Fruit fly (Drosophila melanogaster) whole organism, embryonic: ENCODE measurements around the gene Chchd3.

ENCODE experiments used
- CG10274 ChIP-seq: fragments of 200-800 bp; sonication (Bioruptor generic); optimal IDR thresholded peaks from 3 replicates; lab custom pipeline; 2017; ENCODE audit warnings: missing biosample characterization, mild to moderate bottlenecking, missing genetic modification characterization
- CG10321 ChIP-seq: fragments of 200-800 bp; sonication (Bioruptor generic); IDR thresholded peaks from 2 replicates; pipeline ENCODE4 v1.3.6; 2022; ENCODE audit warnings: missing biosample characterization, missing genetic modification characterization
- CG11247 ChIP-seq: fragments of 200-800 bp; sonication (Bioruptor generic); IDR thresholded peaks from 2 replicates; pipeline ENCODE4 v1.3.6; 2022; ENCODE audit warnings: missing biosample characterization, missing genetic modification characterization
- CG11398 ChIP-seq: fragments of 200-800 bp; sonication (Bioruptor generic); optimal IDR thresholded peaks from 2 replicates; lab custom pipeline; 2016; ENCODE audit warnings: missing biosample characterization, missing genetic modification characterization
- CG12391 ChIP-seq: fragments of 200-800 bp; sonication (Bioruptor generic); optimal IDR thresholded peaks from 3 replicates; lab custom pipeline; 2018; ENCODE audit warnings: missing biosample characterization, mild to moderate bottlenecking, missing genetic modification characterization, moderate library complexity
- CG14667 ChIP-seq: fragments of 200-800 bp; sonication (Bioruptor generic); IDR thresholded peaks from 2 replicates; pipeline ENCODE4 v1.3.6; 2022; ENCODE audit warnings: missing biosample characterization, missing genetic modification characterization
- CG15696 ChIP-seq: fragments of 200-800 bp; sonication (Bioruptor generic); optimal IDR thresholded peaks from 2 replicates; lab custom pipeline; 2019; ENCODE audit warnings: missing biosample characterization, mild to moderate bottlenecking, missing genetic modification characterization, moderate library complexity
- CG16779 ChIP-seq: fragments of 200-800 bp; sonication (Bioruptor generic); IDR thresholded peaks from 2 replicates; pipeline ENCODE4 v1.3.6; 2022; ENCODE audit warnings: missing biosample characterization, missing genetic modification characterization
- CG2678 ChIP-seq: fragments of 200-800 bp; sonication (Bioruptor generic); optimal IDR thresholded peaks from 3 replicates; lab custom pipeline; 2019; ENCODE audit warnings: missing biosample characterization, mild to moderate bottlenecking, missing genetic modification characterization, moderate library complexity
- CG30431 ChIP-seq: fragments of 200-800 bp; sonication (Bioruptor generic); optimal IDR thresholded peaks from 2 replicates; lab custom pipeline; 2017; ENCODE audit warnings: missing biosample characterization, missing genetic modification characterization
- CG31388 ChIP-seq: fragments of 200-800 bp; sonication (Bioruptor generic); optimal IDR thresholded peaks from 2 replicates; lab custom pipeline; 2016; ENCODE audit warnings: missing biosample characterization, missing genetic modification characterization
- CG3163 ChIP-seq: fragments of 200-800 bp; sonication (Bioruptor generic); optimal IDR thresholded peaks from 3 replicates; lab custom pipeline; 2016; ENCODE audit warnings: missing biosample characterization, missing genetic modification characterization
- CG3407 ChIP-seq: fragments of 200-800 bp; sonication (Bioruptor generic); optimal IDR thresholded peaks from 2 replicates; lab custom pipeline; 2018; ENCODE audit warnings: missing biosample characterization, mild to moderate bottlenecking, missing genetic modification characterization
- CG34224 ChIP-seq: fragments of 200-800 bp; sonication (Bioruptor generic); IDR thresholded peaks from 3 replicates; pipeline ENCODE4 v1.3.6; 2022; ENCODE audit warnings: missing biosample characterization, missing genetic modification characterization; ENCODE audit not compliant: partially characterized antibody
- CG3847 ChIP-seq: fragments of 200-800 bp; sonication (Bioruptor generic); IDR thresholded peaks from 2 replicates; pipeline ENCODE4 v1.3.6; 2022; ENCODE audit warnings: missing biosample characterization, missing genetic modification characterization
- CG7928 ChIP-seq: fragments of 200-800 bp; sonication (Bioruptor generic); optimal IDR thresholded peaks from 2 replicates; lab custom pipeline; 2017; ENCODE audit warnings: missing biosample characterization, mild to moderate bottlenecking, missing genetic modification characterization
- CG9727 ChIP-seq: fragments of 200-800 bp; sonication (Bioruptor generic); optimal IDR thresholded peaks from 3 replicates; lab custom pipeline; 2017; ENCODE audit warnings: missing biosample characterization, mild to moderate bottlenecking, missing genetic modification characterization
- Camta ChIP-seq: fragments of 200-800 bp; sonication (Bioruptor generic); optimal IDR thresholded peaks from 2 replicates; lab custom pipeline; 2016; ENCODE audit warnings: missing biosample characterization, missing genetic modification characterization
- D19B ChIP-seq: fragments of 200-800 bp; sonication (Bioruptor generic); optimal IDR thresholded peaks from 2 replicates; lab custom pipeline; 2017; ENCODE audit warnings: missing biosample characterization, mild to moderate bottlenecking, missing genetic modification characterization
- Dp ChIP-seq: fragments of 200-800 bp; sonication (Bioruptor generic); optimal IDR thresholded peaks from 2 replicates; lab custom pipeline; 2018; ENCODE audit warnings: missing biosample characterization, mild to moderate bottlenecking, missing genetic modification characterization, moderate library complexity
- Fer2 ChIP-seq: fragments of 200-800 bp; sonication (Bioruptor generic); optimal IDR thresholded peaks from 2 replicates; lab custom pipeline; 2018; ENCODE audit warnings: missing biosample characterization, mild to moderate bottlenecking, missing genetic modification characterization, moderate library complexity
- HLH3B ChIP-seq: fragments of 200-800 bp; sonication (Bioruptor generic); IDR thresholded peaks from 2 replicates; pipeline ENCODE4 v1.3.6; 2022; ENCODE audit warnings: missing biosample characterization, missing genetic modification characterization
- Hmr ChIP-seq: fragments of 200-800 bp; sonication (Bioruptor generic); optimal IDR thresholded peaks from 3 replicates; lab custom pipeline; 2017; ENCODE audit warnings: mild to moderate bottlenecking, missing biosample characterization, missing genetic modification reagents, missing genetic modification characterization
- Hr78 ChIP-seq, 2 experiments: fragments of 200-800 bp in 1 of 2; fragments of >200 bp in 1 of 2; sonication (Bioruptor generic) in 1 of 2; optimal IDR thresholded peaks; 2 replicates each; lab custom pipeline; 2017 to 2019; ENCODE audit warnings: missing biosample characterization in 2 of 2, missing genetic modification characterization in 2 of 2, mild to moderate bottlenecking in 1 of 2, moderate library complexity in 1 of 2
- NK7.1 ChIP-seq: fragments of 200-800 bp; sonication (Bioruptor generic); optimal IDR thresholded peaks from 3 replicates; lab custom pipeline; 2016; ENCODE audit warnings: missing biosample characterization, missing genetic modification characterization
- NfI ChIP-seq: fragments of 200-800 bp; sonication (Bioruptor generic); optimal IDR thresholded peaks from 3 replicates; lab custom pipeline; 2018; ENCODE audit warnings: missing biosample characterization, mild to moderate bottlenecking, missing genetic modification characterization, moderate library complexity
- Optix ChIP-seq: fragments of 200-800 bp; sonication (Bioruptor generic); IDR thresholded peaks from 3 replicates; pipeline ENCODE4 v1.3.6; 2022; ENCODE audit warnings: missing biosample characterization, missing genetic modification characterization
- Ravus ChIP-seq: fragments of 200-800 bp; sonication (Bioruptor generic); IDR thresholded peaks from 2 replicates; pipeline ENCODE4 v1.3.6; 2022; ENCODE audit warnings: missing biosample characterization, missing genetic modification characterization
- Scr ChIP-seq: fragments of 200-800 bp; sonication (Bioruptor generic); IDR thresholded peaks from 2 replicates; pipeline ENCODE4 v1.3.6; 2022; ENCODE audit warnings: missing biosample characterization, missing genetic modification characterization; ENCODE audit not compliant: partially characterized antibody
- Usf ChIP-seq: fragments of 200-800 bp; sonication (Bioruptor generic); optimal IDR thresholded peaks from 2 replicates; lab custom pipeline; 2017; ENCODE audit warnings: missing genotype, missing biosample characterization, missing genetic modification characterization
- ato ChIP-seq: fragments of 200-800 bp; sonication (Bioruptor generic); IDR thresholded peaks from 2 replicates; pipeline ENCODE4 v1.3.6; 2022; ENCODE audit warnings: missing biosample characterization, missing genetic modification characterization; ENCODE audit not compliant: partially characterized antibody
- az2 ChIP-seq: fragments of 200-800 bp; sonication (Bioruptor generic); optimal IDR thresholded peaks from 3 replicates; lab custom pipeline; 2016; ENCODE audit warnings: missing biosample characterization, missing genetic modification characterization
- bbx ChIP-seq: fragments of 200-800 bp; sonication (Bioruptor generic); IDR thresholded peaks from 2 replicates; pipeline ENCODE4 v1.3.6; 2022; ENCODE audit warnings: missing biosample characterization, missing genetic modification characterization; ENCODE audit not compliant: partially characterized antibody
- bcd ChIP-seq: fragments of 200-800 bp; sonication (Bioruptor generic); optimal IDR thresholded peaks from 2 replicates; lab custom pipeline; 2017; ENCODE audit warnings: missing biosample characterization, mild to moderate bottlenecking, missing genetic modification characterization
- cato ChIP-seq: fragments of 200-800 bp; sonication (Bioruptor generic); optimal IDR thresholded peaks from 2 replicates; lab custom pipeline; 2016; ENCODE audit warnings: missing biosample characterization, missing genetic modification characterization, borderline replicate concordance
- caup ChIP-seq: fragments of 200-800 bp; sonication (Bioruptor generic); optimal IDR thresholded peaks from 3 replicates; lab custom pipeline; 2017; ENCODE audit warnings: missing biosample characterization, mild to moderate bottlenecking, missing genetic modification characterization, moderate library complexity; ENCODE audit not compliant: severe bottlenecking
- crol ChIP-seq: fragments of 200-800 bp; sonication (Bioruptor generic); IDR thresholded peaks from 2 replicates; pipeline ENCODE4 v1.3.6; 2022; ENCODE audit warnings: missing biosample characterization, missing genetic modification characterization
- fd3F ChIP-seq: fragments of 200-800 bp; sonication (Bioruptor generic); optimal IDR thresholded peaks from 2 replicates; lab custom pipeline; 2018; ENCODE audit warnings: missing biosample characterization, mild to moderate bottlenecking, missing genetic modification characterization, moderate library complexity
- fru ChIP-seq: fragments of >200 bp; optimal IDR thresholded peaks from 2 replicates; lab custom pipeline; 2017
- hbn ChIP-seq: fragments of 200-800 bp; sonication (Bioruptor generic); IDR thresholded peaks from 2 replicates; pipeline ENCODE4 v1.3.6; 2022; ENCODE audit warnings: missing biosample characterization, missing genetic modification characterization; ENCODE audit not compliant: partially characterized antibody
- insv ChIP-seq, 2 experiments: fragments of 200-800 bp; sonication (Bioruptor generic); optimal IDR thresholded peaks; 3 replicates each; lab custom pipeline; 2016 to 2018; ENCODE audit warnings: missing biosample characterization in 2 of 2, missing genetic modification characterization in 2 of 2
- pan ChIP-seq, 4 experiments: fragments of >200 bp in 3 of 4; fragments of 200-800 bp in 1 of 4; sonication (Bioruptor generic) in 1 of 4; optimal IDR thresholded peaks in 3 of 4; IDR thresholded peaks in 1 of 4; 2 replicates each; pipeline versions ENCODE4 v1.3.6 to Lab custom; 2017 to 2022; ENCODE audit warnings: missing biosample characterization in 2 of 4, missing genetic modification characterization in 2 of 4, mixed read lengths in 1 of 4
- prd ChIP-seq, 3 experiments: fragments of >200 bp in 2 of 3; fragments of 200-800 bp in 1 of 3; sonication (Bioruptor generic) in 1 of 3; optimal IDR thresholded peaks in 2 of 3; IDR thresholded peaks in 1 of 3; 2 replicates in 2 of 3; 3 replicates in 1 of 3; pipeline versions ENCODE4 v1.3.6 to Lab custom; 2017 to 2022; ENCODE audit warnings: missing biosample characterization in 1 of 3, missing genetic modification characterization in 1 of 3
- pzg ChIP-seq: fragments of 200-800 bp; sonication (Bioruptor generic); optimal IDR thresholded peaks from 3 replicates; lab custom pipeline; 2018; ENCODE audit warnings: missing biosample characterization, mild to moderate bottlenecking, missing genetic modification characterization, moderate library complexity
- rib ChIP-seq: fragments of 200-800 bp; sonication (Bioruptor generic); IDR thresholded peaks from 2 replicates; pipeline ENCODE4 v1.3.6; 2022; ENCODE audit warnings: missing biosample characterization, missing genetic modification characterization
- salm ChIP-seq: fragments of 200-800 bp; sonication (Bioruptor generic); optimal IDR thresholded peaks from 2 replicates; lab custom pipeline; 2018; ENCODE audit warnings: missing biosample characterization, mild to moderate bottlenecking, missing genetic modification characterization
- sim ChIP-seq: fragments of 200-800 bp; sonication (Bioruptor generic); IDR thresholded peaks from 2 replicates; pipeline ENCODE4 v1.3.6; 2022; ENCODE audit warnings: missing biosample characterization, missing genetic modification characterization
- sima ChIP-seq: fragments of 200-800 bp; sonication (Bioruptor generic); optimal IDR thresholded peaks from 2 replicates; lab custom pipeline; 2016; ENCODE audit warnings: missing biosample characterization, missing genetic modification characterization
- ttk ChIP-seq: fragments of 200-800 bp; sonication (Bioruptor generic); IDR thresholded peaks from 2 replicates; pipeline ENCODE4 v2.1.2; 2022; ENCODE audit warnings: missing biosample characterization, missing genetic modification characterization
- zfh2 ChIP-seq: fragments of 200-800 bp; sonication (Bioruptor generic); optimal IDR thresholded peaks from 2 replicates; lab custom pipeline; 2016; ENCODE audit warnings: missing biosample characterization, missing genetic modification characterization

Chchd3 gene

dm6 chr3R:31019662-31020061 lies 34.1 kb downstream of the Chchd3 start (continued):
- no peak for TF ChIP-seq NfI (GFP tag; lab: Kevin White, UChicago)
- TF ChIP-seq CG3407 (GFP tag; lab: Kevin White, UChicago), result no peak
- no peak for TF ChIP-seq NK7.1
- TF ChIP-seq sim (GFP tag; lab: Robert Waterston, UW), result no peak
- TF ChIP-seq fru (lab: Kevin White, UChicago), result no peak
- TF ChIP-seq CG3847, result no peak
- no peak for TF ChIP-seq sima (GFP tag; lab: Kevin White, UChicago)
- TF ChIP-seq ato (GFP tag; lab: Robert Waterston, UW), result no peak
- TF ChIP-seq CG11398, result no peak
- no peak for TF ChIP-seq CG31388 (GFP tag; lab: Kevin White, UChicago)
- TF ChIP-seq hbn (GFP tag; lab: Robert Waterston, UW), result no peak
- TF ChIP-seq Usf (GFP tag; lab: Kevin White, UChicago), result no peak
- no peak for TF ChIP-seq az2 (GFP tag; lab: Kevin White, UChicago)
- no peak for TF ChIP-seq CG3163 (GFP tag; lab: Kevin White, UChicago)
- no peak for TF ChIP-seq pan (optimal IDR thresholded peaks at IDR 0.05; lab: Kevin White, UChicago)
- TF ChIP-seq pan (GFP tag; optimal IDR thresholded peaks at IDR 0.05 in 1 of 2, IDR thresholded peaks at IDR 0.05 in 1 of 2), result peak in 1 of 2 experiments; percentile 50
- no peak for TF ChIP-seq Hr78 (GFP tag; optimal IDR thresholded peaks at IDR 0.05; lab: Kevin White, UChicago)
- no peak for TF ChIP-seq Optix (GFP tag; lab: Robert Waterston, UW)
- TF ChIP-seq prd (optimal IDR thresholded peaks at IDR 0.05; lab: Kevin White, UChicago), result no peak
- peak; percentile 52; the same call in 2 of the 3 replicates for TF ChIP-seq prd (GFP tag; IDR thresholded peaks at IDR 0.05; lab: Robert Waterston, UW)
- no peak for TF ChIP-seq Ravus (GFP tag; lab: Robert Waterston, UW)
- no peak for TF ChIP-seq insv (GFP tag; optimal IDR thresholded peaks at IDR 0.05; lab: Kevin White, UChicago)
- TF ChIP-seq Hmr (GFP tag; lab: Kevin White, UChicago), result peak; percentile 1
- no peak for TF ChIP-seq CG10274 (GFP tag; lab: Kevin White, UChicago)
- TF ChIP-seq Dp (GFP tag; lab: Kevin White, UChicago), result no peak
- no peak for TF ChIP-seq CG10321 (GFP tag; lab: Robert Waterston, UW)
- TF ChIP-seq CG30431 (GFP tag; lab: Kevin White, UChicago), result no peak
- no peak for TF ChIP-seq crol (GFP tag; lab: Robert Waterston, UW)
- TF ChIP-seq CG34224 (GFP tag; lab: Robert Waterston, UW), result no peak
- TF ChIP-seq cato (GFP tag; lab: Kevin White, UChicago), result no peak
- no peak for TF ChIP-seq CG9727 (GFP tag; lab: Kevin White, UChicago)
- TF ChIP-seq CG15696 (tag; lab: Kevin White, UChicago), result no peak
- no peak for TF ChIP-seq CG16779 (GFP tag; lab: Robert Waterston, UW)
- peak; percentile 7 for TF ChIP-seq fd3F
- no peak for TF ChIP-seq CG7928 (GFP tag; lab: Kevin White, UChicago)
- no peak for TF ChIP-seq zfh2 (GFP tag; lab: Kevin White, UChicago)
- no peak for TF ChIP-seq CG12391 (tag; lab: Kevin White, UChicago)
- TF ChIP-seq Fer2 (tag; lab: Kevin White, UChicago), result no peak
- no peak for TF ChIP-seq CG11247 (GFP tag; lab: Robert Waterston, UW)
- no peak for TF ChIP-seq bbx (GFP tag; lab: Robert Waterston, UW)
- peak; percentile 6 for TF ChIP-seq caup (GFP tag; lab: Kevin White, UChicago)
- TF ChIP-seq D19B (GFP tag; lab: Kevin White, UChicago), result peak; percentile 77
- 0 out of 2 replicates have a peak, but pooled peaks have one; percentile 13 for TF ChIP-seq ttk (GFP tag; lab: Robert Waterston, UW)
- no peak for TF ChIP-seq salm (tag; lab: Kevin White, UChicago)
- TF ChIP-seq CG2678 (tag; lab: Kevin White, UChicago), result peak; percentile 51
- no peak for TF ChIP-seq Scr (GFP tag; lab: Robert Waterston, UW)
- TF ChIP-seq bcd, result peak; percentile 1
- TF ChIP-seq CG14667 (GFP tag; lab: Robert Waterston, UW), result 0 out of 2 replicates have a peak, but pooled peaks have one; percentile 13
- peak; percentile 33; the same call in 1 of the 2 replicates for TF ChIP-seq HLH3B (GFP tag; lab: Robert Waterston, UW)
- TF ChIP-seq rib (GFP tag; lab: Robert Waterston, UW), result no peak
- no peak for TF ChIP-seq Camta (GFP tag; lab: Kevin White, UChicago)
- no peak for TF ChIP-seq pzg (GFP tag; lab: Kevin White, UChicago)
